Fruit fly (Drosophila melanogaster): Measurements from ENCODE around the gene CG4045.

CG4045 gene

dm6 chrX:2080367-2080927 lies 4.7 kb upstream of the CG4045 start, which contains the start of the genes CG16903 and Unc-76 (continued):
- TF ChIP-seq MBD-R2 (GFP tag; IDR thresholded peaks at IDR 0.05) (peak; percentile 86), tna (GFP tag; IDR thresholded peaks at IDR 0.05; ENCODE audit: partially characterized antibody) (no peak), CG1602 (GFP tag; optimal IDR thresholded peaks at IDR 0.05) (no peak), fru (optimal IDR thresholded peaks at IDR 0.05) (no peak), Blimp-1 (GFP tag; optimal IDR thresholded peaks at IDR 0.05) (peak; percentile 33), sug (tag; optimal IDR thresholded peaks at IDR 0.05) (peak; percentile 66), p53 (GFP tag; optimal IDR thresholded peaks at IDR 0.05) (peak; percentile 66), zfh1 (GFP tag; IDR thresholded peaks at IDR 0.05) (peak; percentile 46; the same call in 1 of the 3 replicates), CG18262 (tag; optimal IDR thresholded peaks at IDR 0.05) (peak; percentile 37), CG34224 (GFP tag; IDR thresholded peaks at IDR 0.05; ENCODE audit: partially characterized antibody) (no peak), Hr3 (GFP tag; optimal IDR thresholded peaks at IDR 0.05) (peak; percentile 5), Aef1 (GFP tag; IDR thresholded peaks at IDR 0.05) (no peak), cad (GFP tag; optimal IDR thresholded peaks at IDR 0.05) (no peak), CG7928 (GFP tag; optimal IDR thresholded peaks at IDR 0.05) (peak; percentile 66), bowl (GFP tag; IDR thresholded peaks at IDR 0.05) (0 out of 2 replicates have a peak, but pooled peaks have one; percentile 39), CG12104 (GFP tag; optimal IDR thresholded peaks at IDR 0.05) (no peak), fd64A (GFP tag; optimal IDR thresholded peaks at IDR 0.05) (peak; percentile 31), Kr (GFP tag; optimal IDR thresholded peaks at IDR 0.05) (no peak), pum (GFP tag; optimal IDR thresholded peaks at IDR 0.05) (no peak), Lhr (GFP tag; optimal IDR thresholded peaks at IDR 0.05) (peak; percentile 98), CG12769 (tag; optimal IDR thresholded peaks at IDR 0.05) (peak; percentile 78), BEAF-32 (GFP tag; optimal IDR thresholded peaks at IDR 0.05) (peak; percentile 65), h (optimal IDR thresholded peaks at IDR 0.05) (no peak), ranshi (GFP tag; IDR thresholded peaks at IDR 0.05) (no peak), gro (GFP tag; optimal IDR thresholded peaks at IDR 0.05) (peak; percentile 70), CG12744 (GFP tag; optimal IDR thresholded peaks at IDR 0.05) (peak; percentile 13), Dip3 (GFP tag; optimal IDR thresholded peaks at IDR 0.05) (peak; percentile 47), HLH4C (GFP tag; IDR thresholded peaks at IDR 0.05; ENCODE audit: partially characterized antibody) (peak; percentile 49), CG11456 (GFP tag; IDR thresholded peaks at IDR 0.05) (0 out of 3 replicates have a peak, but pooled peaks have one; percentile 20), CG1603 (tag; optimal IDR thresholded peaks at IDR 0.05) (peak; percentile 92), Meics (GFP tag; optimal IDR thresholded peaks at IDR 0.05) (peak; percentile 34), pb (GFP tag; optimal IDR thresholded peaks at IDR 0.05) (peak; percentile 63), Sox100B (GFP tag; optimal IDR thresholded peaks at IDR 0.05) (no peak), CG2875 (GFP tag; optimal IDR thresholded peaks at IDR 0.05) (peak; percentile 47), Dek (tag; optimal IDR thresholded peaks at IDR 0.05) (peak; percentile 65), corto (GFP tag; optimal IDR thresholded peaks at IDR 0.05) (no peak), CG2116 (GFP tag; optimal IDR thresholded peaks at IDR 0.05) (peak; percentile 97), CG1024 (GFP tag; IDR thresholded peaks at IDR 0.05) (no peak), CG17385 (GFP tag; optimal IDR thresholded peaks at IDR 0.05) (peak; percentile 51), CG6272 (GFP tag; IDR thresholded peaks at IDR 0.05) (no peak), tgo (GFP tag; IDR thresholded peaks at IDR 0.05) (no peak), Dfd (GFP tag; optimal IDR thresholded peaks at IDR 0.05) (no peak), ewg (GFP tag; optimal IDR thresholded peaks at IDR 0.05) (peak; percentile 18), CG2120 (GFP tag; optimal IDR thresholded peaks at IDR 0.05) (peak; percentile 22), CG7372 (GFP tag; IDR thresholded peaks at IDR 0.05) (no peak), CG13296 (GFP tag; optimal IDR thresholded peaks at IDR 0.05) (peak; percentile 50), Antp (GFP tag; optimal IDR thresholded peaks at IDR 0.05) (peak; percentile 6), CG10274 (GFP tag; optimal IDR thresholded peaks at IDR 0.05) (no peak), CG8388 (GFP tag; optimal IDR thresholded peaks at IDR 0.05) (no peak), Vsx1 (GFP tag; optimal IDR thresholded peaks at IDR 0.05) (no peak), ato (GFP tag; IDR thresholded peaks at IDR 0.05; ENCODE audit: partially characterized antibody) (no peak)

Data from whole organism, embryonic.